Fruit fly (Drosophila melanogaster) whole organism, embryonic: ENCODE measurements around the gene CG34293.

ENCODE experiments used
- Asciz ChIP-seq: fragments of 200-800 bp; sonication (Bioruptor generic); optimal IDR thresholded peaks from 2 replicates; lab custom pipeline; 2017; ENCODE audit warnings: missing biosample characterization, mild to moderate bottlenecking, missing genetic modification characterization, missing genetic modification reagents
- B-H2 ChIP-seq: fragments of 200-800 bp; sonication (Bioruptor generic); optimal IDR thresholded peaks from 2 replicates; lab custom pipeline; 2018; ENCODE audit warnings: missing biosample characterization, mild to moderate bottlenecking, missing genetic modification characterization
- CG1024 ChIP-seq: fragments of 200-800 bp; sonication (Bioruptor generic); IDR thresholded peaks from 2 replicates; pipeline ENCODE4 v1.3.6; 2022; ENCODE audit warnings: missing biosample characterization, missing genetic modification characterization
- CG10267 ChIP-seq: fragments of 200-800 bp; sonication (Bioruptor generic); optimal IDR thresholded peaks from 2 replicates; lab custom pipeline; 2018; ENCODE audit warnings: missing biosample characterization, mild to moderate bottlenecking, missing genetic modification characterization, moderate library complexity
- CG10274 ChIP-seq: fragments of 200-800 bp; sonication (Bioruptor generic); optimal IDR thresholded peaks from 3 replicates; lab custom pipeline; 2017; ENCODE audit warnings: missing biosample characterization, mild to moderate bottlenecking, missing genetic modification characterization
- CG10959 ChIP-seq: fragments of 200-800 bp; sonication (Bioruptor generic); IDR thresholded peaks from 2 replicates; pipeline ENCODE4 v1.3.6; 2022; ENCODE audit warnings: missing biosample characterization, missing genetic modification characterization
- CG11456 ChIP-seq: fragments of 200-800 bp; sonication (Bioruptor generic); IDR thresholded peaks from 3 replicates; pipeline ENCODE4 v1.3.6; 2022; ENCODE audit warnings: missing biosample characterization, missing genetic modification characterization
- CG11723 ChIP-seq: fragments of 200-800 bp; sonication (Bioruptor generic); optimal IDR thresholded peaks from 2 replicates; lab custom pipeline; 2017; ENCODE audit warnings: missing biosample characterization, mild to moderate bottlenecking, missing genetic modification characterization
- CG12071 ChIP-seq: fragments of 200-800 bp; sonication (Bioruptor generic); optimal IDR thresholded peaks from 3 replicates; lab custom pipeline; 2018; ENCODE audit warnings: missing biosample characterization, mild to moderate bottlenecking, missing genetic modification characterization
- CG12155 ChIP-seq: fragments of 200-800 bp; sonication (Bioruptor generic); optimal IDR thresholded peaks from 3 replicates; lab custom pipeline; 2016; ENCODE audit warnings: missing biosample characterization, missing genetic modification characterization
- CG14860 ChIP-seq: fragments of 200-800 bp; sonication (Bioruptor generic); IDR thresholded peaks from 3 replicates; pipeline ENCODE4 v1.3.6; 2022; ENCODE audit warnings: missing biosample characterization, missing genetic modification characterization; ENCODE audit not compliant: partially characterized antibody
- CG15601 ChIP-seq: fragments of 200-800 bp; sonication (Bioruptor generic); optimal IDR thresholded peaks from 3 replicates; lab custom pipeline; 2019; ENCODE audit warnings: missing biosample characterization, mild to moderate bottlenecking, missing genetic modification characterization, moderate library complexity
- CG17186 ChIP-seq: fragments of 200-800 bp; sonication (Bioruptor generic); optimal IDR thresholded peaks from 3 replicates; lab custom pipeline; 2017; ENCODE audit warnings: missing biosample characterization, missing genetic modification reagents, missing genetic modification characterization
- CG30431 ChIP-seq: fragments of 200-800 bp; sonication (Bioruptor generic); optimal IDR thresholded peaks from 2 replicates; lab custom pipeline; 2017; ENCODE audit warnings: missing biosample characterization, missing genetic modification characterization
- CG3065 ChIP-seq: fragments of 200-800 bp; sonication (Bioruptor generic); optimal IDR thresholded peaks from 2 replicates; lab custom pipeline; 2016; ENCODE audit warnings: missing biosample characterization, missing genetic modification characterization
- CG31388 ChIP-seq: fragments of 200-800 bp; sonication (Bioruptor generic); optimal IDR thresholded peaks from 2 replicates; lab custom pipeline; 2016; ENCODE audit warnings: missing biosample characterization, missing genetic modification characterization
- CG3163 ChIP-seq: fragments of 200-800 bp; sonication (Bioruptor generic); optimal IDR thresholded peaks from 3 replicates; lab custom pipeline; 2016; ENCODE audit warnings: missing biosample characterization, missing genetic modification characterization
- CG3838 ChIP-seq: fragments of 200-800 bp; sonication (Bioruptor generic); optimal IDR thresholded peaks from 3 replicates; lab custom pipeline; 2016; ENCODE audit warnings: missing biosample characterization, missing genetic modification characterization
- CG7987 ChIP-seq: fragments of 200-800 bp; sonication (Bioruptor generic); optimal IDR thresholded peaks from 2 replicates; lab custom pipeline; 2018; ENCODE audit warnings: missing biosample characterization, mild to moderate bottlenecking, missing genetic modification characterization, moderate library complexity
- CG8478 ChIP-seq: fragments of >200 bp; optimal IDR thresholded peaks from 2 replicates; lab custom pipeline; 2018
- CTCF ChIP-seq: fragments of 200-800 bp; sonication (Bioruptor generic); optimal IDR thresholded peaks from 2 replicates; lab custom pipeline; 2017; ENCODE audit warnings: missing biosample characterization, mild to moderate bottlenecking, missing genetic modification characterization, moderate library complexity
- CkIIα-i1 ChIP-seq: fragments of 200-800 bp; sonication (Bioruptor generic); IDR thresholded peaks from 2 replicates; pipeline ENCODE4 v1.3.6; 2022; ENCODE audit warnings: missing biosample characterization, missing genetic modification characterization
- CoRest ChIP-seq: fragments of 200-800 bp; sonication (Bioruptor generic); optimal IDR thresholded peaks from 3 replicates; lab custom pipeline; 2018; ENCODE audit warnings: missing biosample characterization, mild to moderate bottlenecking, missing genetic modification characterization, moderate library complexity
- D19A ChIP-seq: fragments of 200-800 bp; optimal IDR thresholded peaks from 3 replicates; lab custom pipeline; 2019; ENCODE audit warnings: missing biosample characterization, mild to moderate bottlenecking, missing genetic modification characterization, moderate library complexity
- HmgZ ChIP-seq: fragments of 200-800 bp; sonication (Bioruptor generic); optimal IDR thresholded peaks from 2 replicates; lab custom pipeline; 2018; ENCODE audit warnings: missing biosample characterization, mild to moderate bottlenecking, missing genetic modification characterization
- Hmx ChIP-seq: fragments of 200-800 bp; sonication (Bioruptor generic); optimal IDR thresholded peaks from 2 replicates; lab custom pipeline; 2016; ENCODE audit warnings: missing biosample characterization, missing genetic modification characterization
- Lhr ChIP-seq: fragments of 200-800 bp; sonication (Bioruptor generic); optimal IDR thresholded peaks from 3 replicates; lab custom pipeline; 2017; ENCODE audit warnings: mild to moderate bottlenecking, missing biosample characterization, missing genetic modification reagents, missing genetic modification characterization
- Nf-YC ChIP-seq: fragments of 200-800 bp; optimal IDR thresholded peaks from 3 replicates; lab custom pipeline; 2019; ENCODE audit warnings: missing biosample characterization, mild to moderate bottlenecking, missing genetic modification characterization, moderate library complexity
- Pdp1 ChIP-seq, 2 experiments: fragments of 200-800 bp; sonication (Bioruptor generic); optimal IDR thresholded peaks; 3 replicates each; lab custom pipeline; 2016; ENCODE audit warnings: missing biosample characterization in 2 of 2, missing genetic modification characterization in 2 of 2, mild to moderate bottlenecking in 1 of 2, moderate library complexity in 1 of 2
- Sry-δ ChIP-seq: fragments of 200-800 bp; sonication (Bioruptor generic); optimal IDR thresholded peaks from 2 replicates; lab custom pipeline; 2016; ENCODE audit warnings: missing biosample characterization, missing genetic modification characterization
- Xbp1 ChIP-seq: fragments of 200-800 bp; sonication (Bioruptor generic); optimal IDR thresholded peaks from 3 replicates; lab custom pipeline; 2016; ENCODE audit warnings: missing biosample characterization, mild to moderate bottlenecking, missing genetic modification characterization
- YL-1 ChIP-seq: fragments of 200-800 bp; sonication (Bioruptor generic); optimal IDR thresholded peaks from 3 replicates; lab custom pipeline; 2017; ENCODE audit warnings: missing biosample characterization, mild to moderate bottlenecking, missing genetic modification characterization
- ab ChIP-seq: fragments of 200-800 bp; sonication (Bioruptor generic); optimal IDR thresholded peaks from 2 replicates; lab custom pipeline; 2016; ENCODE audit warnings: missing biosample characterization, missing genetic modification characterization
- al ChIP-seq: fragments of 200-800 bp; sonication (Bioruptor generic); IDR thresholded peaks from 2 replicates; pipeline ENCODE4 v1.3.6; 2022; ENCODE audit warnings: missing biosample characterization, missing genetic modification characterization
- br ChIP-seq: fragments of >200 bp; optimal IDR thresholded peaks from 2 replicates; lab custom pipeline; 2017
- caup ChIP-seq: fragments of 200-800 bp; sonication (Bioruptor generic); optimal IDR thresholded peaks from 3 replicates; lab custom pipeline; 2017; ENCODE audit warnings: missing biosample characterization, mild to moderate bottlenecking, missing genetic modification characterization, moderate library complexity; ENCODE audit not compliant: severe bottlenecking
- chm ChIP-seq: fragments of 200-800 bp; sonication (Bioruptor generic); IDR thresholded peaks from 2 replicates; pipeline ENCODE4 v1.3.6; 2022; ENCODE audit warnings: missing biosample characterization, missing genetic modification characterization
- eyg ChIP-seq: fragments of 200-800 bp; sonication (Bioruptor generic); optimal IDR thresholded peaks from 3 replicates; lab custom pipeline; 2016; ENCODE audit warnings: missing biosample characterization, missing genetic modification characterization
- fru ChIP-seq: fragments of >200 bp; optimal IDR thresholded peaks from 2 replicates; lab custom pipeline; 2017
- hb ChIP-seq: fragments of 200-800 bp; sonication (Bioruptor generic); IDR thresholded peaks from 3 replicates; pipeline ENCODE4 v1.3.6; 2022; ENCODE audit warnings: missing biosample characterization, missing genetic modification characterization; ENCODE audit not compliant: partially characterized antibody
- hkb ChIP-seq, 2 experiments: fragments of 200-800 bp in 1 of 2; fragments of >200 bp in 1 of 2; sonication (Bioruptor generic) in 1 of 2; IDR thresholded peaks in 1 of 2; optimal IDR thresholded peaks in 1 of 2; 2 replicates each; pipeline versions ENCODE4 v1.3.6 to Lab custom; 2017 to 2022; ENCODE audit warnings: missing biosample characterization in 1 of 2, missing genetic modification characterization in 1 of 2
- kay ChIP-seq: fragments of 200-800 bp; sonication (Bioruptor generic); optimal IDR thresholded peaks from 2 replicates; lab custom pipeline; 2016; ENCODE audit warnings: missing biosample characterization, missing genetic modification characterization
- knrl ChIP-seq: fragments of 200-800 bp; sonication (Bioruptor generic); IDR thresholded peaks from 3 replicates; pipeline ENCODE4 v1.3.6; 2022; ENCODE audit warnings: missing biosample characterization, missing genetic modification characterization; ENCODE audit not compliant: partially characterized antibody
- mld ChIP-seq: fragments of 200-800 bp; sonication (Bioruptor generic); IDR thresholded peaks from 3 replicates; pipeline ENCODE4 v1.3.6; 2022; ENCODE audit warnings: missing biosample characterization, missing genetic modification characterization; ENCODE audit not compliant: partially characterized antibody
- nerfin-2 ChIP-seq: fragments of 200-800 bp; sonication (Bioruptor generic); IDR thresholded peaks from 2 replicates; pipeline ENCODE4 v1.3.6; 2022; ENCODE audit warnings: missing biosample characterization, missing genetic modification characterization; ENCODE audit not compliant: partially characterized antibody
- p53 ChIP-seq: fragments of 200-800 bp; sonication (Bioruptor generic); optimal IDR thresholded peaks from 2 replicates; lab custom pipeline; 2016; ENCODE audit warnings: missing biosample characterization, missing genetic modification characterization
- pho ChIP-seq: fragments of 200-800 bp; sonication (Bioruptor generic); optimal IDR thresholded peaks from 2 replicates; lab custom pipeline; 2016; ENCODE audit warnings: missing biosample characterization, missing genetic modification characterization
- rib ChIP-seq: fragments of 200-800 bp; sonication (Bioruptor generic); IDR thresholded peaks from 2 replicates; pipeline ENCODE4 v1.3.6; 2022; ENCODE audit warnings: missing biosample characterization, missing genetic modification characterization
- sens ChIP-seq: fragments of 200-800 bp; sonication (Bioruptor generic); peaks from one replicate; lab custom pipeline; 2016; ENCODE audit warnings: missing biosample characterization, missing genetic modification characterization
- seq ChIP-seq: fragments of 200-800 bp; sonication (Bioruptor generic); IDR thresholded peaks from 2 replicates; pipeline ENCODE4 v1.3.6; 2022; ENCODE audit warnings: missing biosample characterization, missing genetic modification characterization
- trh ChIP-seq: fragments of 200-800 bp; sonication (Bioruptor generic); optimal IDR thresholded peaks from 2 replicates; lab custom pipeline; 2016; ENCODE audit warnings: missing biosample characterization, missing genetic modification characterization
- vvl ChIP-seq: fragments of 200-800 bp; sonication (Bioruptor generic); IDR thresholded peaks from 2 replicates; pipeline ENCODE4 v1.3.6; 2022; ENCODE audit warnings: missing biosample characterization, missing genetic modification characterization

CG34293 gene

dm6 chr3R:27137914-27138323 is 27.5 kb downstream of the CG34293 start (continued):
- TF ChIP-seq CG3065 (GFP tag; lab: Kevin White, UChicago), result no peak
- TF ChIP-seq mld (GFP tag; lab: Robert Waterston, UW), result no peak
- TF ChIP-seq Xbp1 (GFP tag; lab: Kevin White, UChicago), result no peak
- TF ChIP-seq hb, result no peak
- TF ChIP-seq D19A (tag; lab: Kevin White, UChicago), result peak; percentile 42
- no peak for TF ChIP-seq CkIIα-i1 (GFP tag; lab: Robert Waterston, UW)
- no peak for TF ChIP-seq CG31388 (GFP tag; lab: Kevin White, UChicago)
- TF ChIP-seq knrl (GFP tag; lab: Robert Waterston, UW), result no peak
- TF ChIP-seq CG10959, result no peak
- TF ChIP-seq seq (GFP tag; lab: Robert Waterston, UW), result no peak; the same call in 1 of the 2 replicates
- TF ChIP-seq CG30431, result no peak
- no peak for TF ChIP-seq Nf-YC (tag; lab: Kevin White, UChicago)
- TF ChIP-seq trh (GFP tag; lab: Kevin White, UChicago), result peak; percentile 24
- TF ChIP-seq chm, result no peak
- TF ChIP-seq al (GFP tag; lab: Robert Waterston, UW), result no peak
- TF ChIP-seq pho (GFP tag; lab: Kevin White, UChicago), result no peak
- TF ChIP-seq Hmx (GFP tag; lab: Kevin White, UChicago), result no peak
- TF ChIP-seq CG15601, result peak; percentile 83
- TF ChIP-seq Sry-δ (GFP tag; lab: Kevin White, UChicago), result no peak
- TF ChIP-seq ab (GFP tag; lab: Kevin White, UChicago), result no peak
- no peak for TF ChIP-seq CG14860 (GFP tag; lab: Robert Waterston, UW)
- TF ChIP-seq vvl, result peak; percentile 41; the same call in 1 of the 2 replicates
- TF ChIP-seq CG10267, result peak; percentile 10
- TF ChIP-seq hkb (optimal IDR thresholded peaks at IDR 0.05; lab: Kevin White, UChicago), result no peak
- TF ChIP-seq hkb (GFP tag; IDR thresholded peaks at IDR 0.05; lab: Robert Waterston, UW), result peak; percentile 43; the same call in 1 of the 2 replicates
- no peak for TF ChIP-seq nerfin-2 (GFP tag; lab: Robert Waterston, UW)
- peak; percentile 81 for TF ChIP-seq Asciz (GFP tag; lab: Kevin White, UChicago)
- no peak for TF ChIP-seq caup (GFP tag; lab: Kevin White, UChicago)
- TF ChIP-seq kay (GFP tag; lab: Kevin White, UChicago), result no peak
- TF ChIP-seq p53 (GFP tag; lab: Kevin White, UChicago), result no peak
- TF ChIP-seq CG1024 (GFP tag; lab: Robert Waterston, UW), result no peak
- TF ChIP-seq CG12155 (GFP tag; lab: Kevin White, UChicago), result no peak
- peak; percentile 67 for TF ChIP-seq CG11723 (GFP tag; lab: Kevin White, UChicago)
- TF ChIP-seq CG3838 (GFP tag; lab: Kevin White, UChicago), result peak; percentile 22
- TF ChIP-seq CG11456 (GFP tag; lab: Robert Waterston, UW), result no peak
- TF ChIP-seq CG10274 (GFP tag; lab: Kevin White, UChicago), result no peak
- TF ChIP-seq CG17186 (GFP tag; lab: Kevin White, UChicago), result peak; percentile 53
- TF ChIP-seq HmgZ (tag; lab: Kevin White, UChicago), result no peak
- peak; percentile 23 for TF ChIP-seq Lhr
- TF ChIP-seq CG7987 (GFP tag; lab: Kevin White, UChicago), result peak; percentile 18
- no peak for TF ChIP-seq B-H2
- TF ChIP-seq CoRest (tag; lab: Kevin White, UChicago), result peak; percentile 22
- TF ChIP-seq br (lab: Kevin White, UChicago), result no peak
- TF ChIP-seq rib (GFP tag; lab: Robert Waterston, UW), result no peak
- no peak for TF ChIP-seq CG3163 (GFP tag; lab: Kevin White, UChicago)
- peak; percentile 9 for TF ChIP-seq CTCF (GFP tag; lab: Kevin White, UChicago)
- TF ChIP-seq eyg (GFP tag; lab: Kevin White, UChicago), result peak; percentile 17
- peak; percentile 27 for TF ChIP-seq YL-1 (GFP tag; lab: Kevin White, UChicago)
- peak; percentile 57 for TF ChIP-seq CG12071 (GFP tag; lab: Kevin White, UChicago)
- peak; percentile 90 for TF ChIP-seq sens (GFP tag; lab: Kevin White, UChicago)
- TF ChIP-seq CG8478 (lab: Kevin White, UChicago), result no peak
- no peak for TF ChIP-seq fru
- TF ChIP-seq Pdp1 (GFP tag; optimal IDR thresholded peaks at IDR 0.05; lab: Kevin White, UChicago), result no peak
